Fruit fly (Drosophila melanogaster): ENCODE results near the gene SdhD.

Gene SdhD

DNA sequence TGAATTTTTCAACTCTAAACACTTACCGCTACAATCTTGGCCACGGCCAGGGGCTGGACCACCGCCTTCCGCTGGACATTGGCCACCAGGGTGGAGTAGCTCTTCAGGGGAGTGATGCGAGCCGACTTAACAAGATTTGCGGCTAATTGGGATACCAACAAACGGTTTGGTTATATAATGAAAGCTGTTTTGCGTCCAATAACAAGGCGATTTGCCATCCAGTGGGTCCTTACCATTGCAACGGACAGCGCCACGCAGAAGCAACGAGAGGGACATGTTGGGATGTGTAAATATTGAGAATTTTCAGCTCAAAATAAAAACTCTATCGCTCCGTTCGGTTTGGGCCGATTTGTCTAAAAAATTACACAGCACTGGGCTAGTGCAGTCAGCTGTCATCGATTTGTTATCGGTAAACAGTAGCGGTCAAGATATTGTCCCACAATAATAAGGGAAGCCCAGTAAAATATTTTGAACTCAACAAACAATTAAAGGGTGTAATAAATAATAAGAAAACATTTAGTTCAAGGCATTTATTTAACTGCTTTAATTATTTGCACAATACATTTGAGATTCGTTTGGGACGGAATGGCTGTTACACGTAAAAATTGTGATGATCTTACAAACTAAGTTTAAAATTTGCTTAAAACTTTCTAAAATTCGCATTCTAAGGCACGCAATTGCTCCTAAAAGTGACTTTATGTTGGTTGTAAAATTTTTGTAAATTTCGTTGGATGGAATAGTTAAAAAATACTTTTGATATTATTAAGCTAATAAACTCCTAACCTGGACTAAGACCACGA is at the start of gene SdhD:
TSS of gene SdhD (minus strand) at position 382 of the 800 bp plus-strand sequence.
- TF ChIP-seq noc (tag; optimal IDR thresholded peaks at IDR 0.05): peak; percentile 7

DNA sequence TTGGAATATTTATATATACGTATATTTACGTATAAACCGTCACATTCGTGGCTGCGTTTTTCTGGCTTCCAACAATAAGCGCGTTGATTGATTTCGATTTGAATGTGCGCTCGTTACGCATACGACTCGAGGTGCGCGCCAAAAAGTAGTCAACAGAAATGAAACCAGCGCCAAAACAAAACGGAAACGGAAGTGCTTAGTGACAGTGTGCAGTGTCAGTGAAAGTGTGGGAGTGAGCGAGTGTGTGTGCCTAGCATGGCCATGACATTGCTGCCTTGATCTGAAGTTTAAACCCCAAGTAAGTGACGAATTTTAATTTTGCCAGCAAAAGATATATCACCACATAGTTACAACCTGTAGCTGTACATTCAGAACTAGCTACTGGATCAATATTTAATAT is 43.3 kb upstream of the SdhD start, which contains the start of gene CG34355:
TSS of gene CG34355 (plus strand) at position 192 of the 400 bp plus-strand sequence.
- TF ChIP-seq noc (tag; optimal IDR thresholded peaks at IDR 0.05): no peak

DNA sequence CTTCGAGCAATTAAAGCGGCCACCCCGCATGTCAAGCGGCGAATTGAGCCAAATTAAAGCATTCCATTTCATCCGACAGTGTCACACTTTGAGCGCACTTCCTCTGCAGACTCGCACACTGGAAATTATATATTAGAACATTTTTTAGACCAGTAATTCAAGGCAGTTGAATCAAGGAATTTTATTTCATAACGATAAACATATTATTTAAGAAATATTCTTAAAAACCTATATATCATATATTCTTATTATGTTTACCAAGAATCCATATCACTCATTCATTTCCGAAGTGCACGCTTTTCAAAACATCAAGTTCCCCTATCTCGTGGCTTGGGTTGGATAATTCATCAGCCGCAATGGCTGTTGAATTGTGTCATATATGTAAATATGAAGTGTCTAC is 31.1 kb upstream of the SdhD start:
- no peak for TF ChIP-seq noc (tag; optimal IDR thresholded peaks at IDR 0.05)

DNA sequence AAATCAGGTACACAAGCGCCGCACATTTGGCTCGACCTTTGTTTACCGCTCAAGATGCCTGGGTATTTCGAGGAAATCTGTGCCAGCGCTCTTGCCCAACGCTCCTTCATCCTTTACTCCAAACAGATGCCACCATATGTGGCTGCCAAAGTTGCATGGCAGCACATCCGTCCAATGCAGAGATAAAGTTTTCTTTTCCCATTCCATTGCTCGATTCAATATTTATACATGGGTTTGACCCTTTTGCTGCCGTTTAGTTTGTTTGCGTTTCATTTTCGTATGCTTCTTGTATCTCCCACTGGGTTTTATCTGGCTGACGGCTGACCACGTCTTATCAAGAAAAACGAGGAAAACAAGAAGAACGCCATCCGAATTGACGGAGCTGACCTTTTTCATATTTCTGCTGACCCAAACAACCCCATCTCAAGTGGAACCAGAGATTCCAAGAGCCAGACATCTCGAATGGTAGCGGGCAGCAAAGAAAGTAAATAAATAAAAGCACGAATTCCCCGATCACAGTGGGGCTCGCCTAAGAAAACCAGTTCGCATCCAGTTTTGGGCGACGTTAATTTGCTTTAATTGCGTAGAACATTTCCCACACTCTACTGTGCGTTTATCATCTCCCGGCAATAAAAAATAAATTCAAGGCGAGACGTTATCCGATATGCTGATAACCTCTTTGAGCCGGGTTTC is 30.2 kb upstream of the SdhD start:
- TF ChIP-seq noc (tag; optimal IDR thresholded peaks at IDR 0.05): no peak

DNA sequence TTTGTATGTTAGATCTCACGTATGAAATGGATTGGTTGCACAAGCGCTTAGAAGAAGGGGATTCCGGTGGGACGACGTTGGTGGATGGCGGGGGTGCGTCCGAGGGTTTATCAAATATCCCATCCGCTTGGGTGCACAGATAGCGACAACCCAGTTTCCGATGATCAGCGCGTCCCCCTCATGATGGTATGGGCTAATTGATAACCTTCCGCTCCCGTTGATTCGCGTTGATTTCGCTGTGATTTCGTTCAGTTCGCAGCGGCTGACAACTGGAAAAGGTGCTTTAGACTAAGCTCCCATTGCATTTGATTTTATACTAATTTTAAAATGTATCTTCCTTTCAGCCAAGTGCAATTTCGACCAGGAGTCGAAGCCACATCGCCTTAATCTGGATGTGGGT is 29.2 kb upstream of the SdhD start:
- no peak for TF ChIP-seq noc (tag; optimal IDR thresholded peaks at IDR 0.05)

DNA sequence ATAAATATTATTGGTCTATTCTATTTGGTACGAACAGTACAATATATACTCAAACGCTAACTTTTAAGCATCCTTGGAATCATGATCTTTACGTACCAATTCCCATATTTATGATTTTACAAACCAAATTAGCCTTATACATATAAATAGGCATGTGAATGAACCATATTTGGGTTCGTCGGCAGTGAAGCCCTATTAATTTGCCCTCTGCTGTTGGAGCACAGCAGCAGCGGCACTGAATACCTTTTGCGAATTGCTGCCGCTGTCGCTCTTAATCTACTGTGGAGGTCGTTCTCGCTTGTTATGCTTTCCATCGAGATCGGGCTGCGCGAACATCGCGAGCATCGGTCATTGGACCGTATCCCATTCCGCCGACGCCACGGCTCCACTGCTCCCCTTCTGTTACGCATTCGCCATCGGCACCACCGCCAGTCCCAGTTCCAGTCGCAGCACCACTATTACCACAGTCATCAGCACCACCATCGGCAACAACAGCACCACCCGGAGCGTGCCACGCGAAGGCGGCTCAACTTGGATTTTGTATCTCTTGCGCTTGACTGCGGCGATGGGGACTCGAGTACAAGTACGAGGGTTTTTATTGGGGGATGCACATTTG is 28.1 kb upstream of the SdhD start:
- peak; percentile 48 for TF ChIP-seq noc (tag; optimal IDR thresholded peaks at IDR 0.05)

DNA sequence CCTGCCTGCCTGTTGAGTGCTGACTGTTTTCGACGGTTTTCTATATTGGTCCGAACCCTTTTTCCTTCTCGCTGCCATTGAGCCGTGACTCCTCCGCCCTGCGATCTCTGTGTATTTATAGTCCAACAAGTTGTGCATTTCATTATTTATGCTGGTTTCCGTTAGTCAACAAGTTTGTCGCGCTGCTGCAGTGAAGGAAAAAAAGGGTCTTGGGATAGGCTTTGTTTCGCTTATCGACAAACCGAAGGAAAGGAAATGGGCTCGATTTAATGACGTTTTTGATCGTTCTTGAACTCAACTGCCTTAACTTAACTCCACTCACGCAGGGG is 27.2 kb upstream of the SdhD start:
- no peak for TF ChIP-seq noc (tag; optimal IDR thresholded peaks at IDR 0.05)

DNA sequence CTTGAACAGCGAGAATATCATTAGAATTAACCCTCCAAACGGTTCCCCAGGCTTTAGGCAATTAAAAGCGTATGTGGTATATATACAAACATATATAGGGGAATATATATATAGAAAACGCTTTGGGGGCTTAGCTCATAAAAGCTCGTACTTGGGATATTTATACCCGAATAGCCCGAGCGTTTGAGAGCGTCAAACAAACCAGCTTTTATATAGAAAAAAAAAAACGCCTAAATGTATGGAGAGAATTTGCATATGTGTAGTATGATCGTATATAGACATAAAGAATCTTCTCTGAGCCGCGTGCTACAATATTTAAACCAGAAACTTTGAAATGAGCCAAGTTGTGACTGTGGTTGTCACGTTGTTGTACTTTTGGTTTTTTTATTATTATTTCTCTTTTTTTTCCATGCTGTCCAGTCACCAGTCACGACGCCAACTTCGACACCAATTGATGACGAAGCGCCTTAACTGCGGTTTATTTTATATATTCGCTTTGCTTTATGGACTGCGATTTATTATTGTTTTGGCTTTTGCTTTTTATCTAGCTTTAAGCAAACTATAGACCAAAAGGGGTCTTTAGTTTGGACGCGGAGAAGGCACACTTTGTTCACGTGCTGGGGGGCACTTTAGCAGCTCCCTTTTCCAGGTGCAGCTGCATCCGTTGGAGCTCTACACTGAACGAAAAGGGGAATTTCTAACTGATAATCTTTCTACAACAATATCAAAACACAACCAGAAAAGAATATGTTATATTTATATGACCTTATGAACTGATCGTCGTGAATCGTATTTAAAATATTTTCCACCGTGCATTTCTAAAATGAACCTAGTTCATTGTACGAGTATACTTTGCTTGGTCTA is 26.6 kb upstream of the SdhD start:
- TF ChIP-seq noc (tag; optimal IDR thresholded peaks at IDR 0.05): no peak

DNA sequence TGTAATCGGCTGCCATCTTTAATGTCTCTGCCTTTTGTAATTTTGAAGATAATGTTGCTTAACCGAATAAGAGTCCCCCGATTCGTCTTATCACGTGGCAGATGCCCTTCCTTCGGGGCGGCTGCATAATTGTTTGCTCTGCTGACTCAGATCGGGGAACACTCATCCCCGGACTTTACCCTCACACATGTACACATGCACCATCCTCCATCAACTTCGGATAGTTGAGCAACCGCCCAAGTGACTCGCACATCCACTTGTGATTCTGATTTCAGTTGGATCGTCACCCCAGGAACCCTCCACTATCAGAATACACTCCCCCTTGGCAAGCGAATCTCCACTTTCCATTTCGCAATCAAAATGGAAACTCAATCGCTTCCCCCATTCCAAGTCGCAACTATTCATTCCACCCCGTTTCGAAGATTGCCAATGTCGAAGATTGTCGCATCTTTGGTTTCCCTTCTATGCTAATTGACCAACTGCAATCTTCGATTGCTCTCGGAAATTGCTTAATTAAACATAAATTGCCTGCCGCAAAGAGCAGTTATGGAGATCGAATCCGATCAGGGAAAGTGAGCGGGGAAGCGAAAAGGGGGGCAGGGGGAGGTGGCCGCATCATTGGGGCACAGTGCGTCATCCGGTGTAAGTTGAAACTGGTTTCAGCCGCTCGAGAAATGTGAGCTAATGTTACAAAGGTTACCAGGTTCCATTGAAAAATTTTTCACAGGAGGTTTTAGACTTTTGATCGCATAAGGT is 24.7 kb upstream of the SdhD start:
- TF ChIP-seq noc (tag; optimal IDR thresholded peaks at IDR 0.05): no peak

DNA sequence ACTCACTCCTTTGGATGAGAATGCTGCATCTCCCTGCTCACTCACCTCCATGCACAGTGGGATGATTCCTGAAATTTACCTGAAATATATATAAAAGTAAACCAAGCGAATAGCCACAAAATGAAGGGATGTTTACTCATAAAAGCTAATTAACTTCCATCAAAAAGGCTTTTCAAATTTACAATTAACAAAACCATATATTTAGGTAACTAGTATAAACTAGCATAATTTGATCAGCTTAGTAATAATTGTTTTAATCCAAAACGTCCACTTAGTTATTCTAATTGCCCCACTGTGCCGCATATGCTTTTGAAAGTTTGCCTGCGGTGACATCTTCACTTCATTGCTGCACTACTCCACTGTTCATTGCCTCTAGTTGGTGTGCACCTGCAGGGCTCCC is 23.6 kb upstream of the SdhD start:
- no peak for TF ChIP-seq noc (tag; optimal IDR thresholded peaks at IDR 0.05)

DNA sequence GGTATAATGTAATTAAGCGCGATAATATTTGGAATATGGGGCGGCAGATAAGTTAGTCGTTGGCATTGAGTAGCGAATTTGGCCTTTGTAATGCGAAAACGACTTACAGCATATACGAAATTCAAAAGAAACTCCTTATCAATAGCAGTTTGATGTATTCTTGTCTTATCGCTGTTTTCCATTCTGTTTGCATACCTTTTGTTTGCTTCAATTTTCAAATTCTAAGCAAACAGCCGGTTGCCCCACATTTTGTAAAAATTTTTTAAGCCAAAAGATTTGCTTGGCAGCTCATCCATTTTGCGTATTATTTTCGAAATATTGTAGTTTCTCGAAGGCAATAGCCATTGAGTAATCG is 23.0 kb upstream of the SdhD start:
- TF ChIP-seq noc (tag; optimal IDR thresholded peaks at IDR 0.05): no peak

DNA sequence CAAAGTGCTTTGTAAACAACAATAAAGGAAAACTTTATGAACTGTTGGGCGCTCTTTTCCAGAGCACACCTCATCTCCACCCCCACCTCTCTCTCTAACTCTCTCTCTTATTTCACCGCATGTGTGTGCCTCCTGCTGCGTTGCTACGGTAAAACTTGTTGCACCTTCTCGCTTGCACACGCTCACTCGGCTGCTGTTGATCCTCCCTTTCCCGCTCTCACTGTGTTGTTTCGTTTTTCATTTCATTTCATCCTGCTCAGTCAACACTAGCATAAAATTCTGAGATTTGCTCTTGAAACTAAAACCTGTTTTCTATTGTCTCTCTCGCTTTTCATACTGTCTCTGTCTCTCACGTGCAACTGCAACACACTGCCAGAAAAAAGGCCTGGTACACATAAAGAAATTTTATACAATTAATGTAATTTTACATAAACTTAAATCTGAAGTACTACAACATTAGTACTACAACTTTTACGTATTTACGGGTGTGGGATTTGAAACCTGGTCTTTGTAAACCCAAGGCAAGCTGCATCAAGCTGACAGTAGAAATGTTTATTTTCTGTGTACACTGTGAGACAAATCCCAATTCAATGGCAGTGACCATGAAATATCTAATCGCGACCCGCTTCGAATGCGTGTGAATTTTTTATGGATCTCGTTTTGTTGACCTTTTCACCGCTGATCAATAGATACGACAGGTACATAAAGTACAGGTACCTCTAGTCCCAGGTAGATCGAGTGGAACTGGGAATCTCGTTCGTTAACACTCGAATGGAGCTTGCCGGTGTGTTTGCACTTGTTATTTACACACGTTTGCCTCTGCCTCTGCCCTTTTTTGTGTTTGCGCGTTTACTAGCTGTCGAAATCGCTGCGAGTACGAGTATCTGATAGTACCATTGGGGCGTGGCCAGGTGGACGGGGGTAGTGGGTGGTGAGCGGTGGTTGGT is 22.3 kb upstream of the SdhD start:
- TF ChIP-seq noc (tag; optimal IDR thresholded peaks at IDR 0.05): no peak

DNA sequence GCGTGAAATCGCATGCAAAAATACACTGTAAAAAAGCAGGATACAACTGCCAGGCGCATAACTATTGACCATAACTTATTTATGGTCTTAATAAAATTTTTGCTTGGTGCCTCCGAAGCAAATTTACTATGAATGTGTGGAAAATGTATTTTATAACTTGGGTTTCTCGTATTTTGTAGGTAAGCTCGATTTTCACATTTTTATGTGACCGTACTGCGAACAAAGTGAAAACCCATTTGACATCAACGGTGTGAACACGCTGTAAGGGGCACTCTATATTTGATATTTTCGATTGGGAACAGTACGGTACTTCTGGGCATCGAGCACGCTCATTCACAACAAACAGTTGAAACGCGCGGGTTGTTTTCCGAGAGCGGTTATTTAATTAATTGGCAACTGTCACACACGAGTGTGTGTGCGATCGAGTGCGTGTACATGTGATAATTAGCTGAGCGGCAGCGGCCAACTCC is 21.1 kb upstream of the SdhD start, which contains the start of the genes Nup98-96 and mbc:
TSS of gene Nup98-96 (minus strand) at position 156 of the 470 bp plus-strand sequence.
TSS of gene mbc (plus strand) at position 300 of the 470 bp plus-strand sequence.
- peak; percentile 80 for TF ChIP-seq noc (tag; optimal IDR thresholded peaks at IDR 0.05)

DNA sequence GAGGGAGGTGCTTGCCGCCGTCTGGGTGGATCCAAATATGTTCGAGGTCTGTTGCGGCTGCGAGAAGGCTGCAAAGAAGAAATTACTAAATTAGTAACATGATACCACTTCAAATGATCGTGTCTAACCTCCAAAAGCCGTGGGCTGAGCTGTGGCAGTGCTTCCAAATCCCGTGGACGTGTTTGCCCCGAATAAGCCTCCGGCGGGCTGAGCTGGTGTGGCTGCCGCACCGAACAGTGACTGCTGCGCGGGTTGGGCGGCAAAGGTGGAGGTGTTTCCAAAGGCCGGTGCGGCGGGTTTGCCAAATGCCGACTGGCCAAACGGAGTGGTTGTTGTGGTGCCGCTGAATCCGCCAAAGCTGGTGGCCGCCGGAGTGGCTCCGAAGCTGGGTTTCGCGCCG is 20.4 kb upstream of the SdhD start:
- no peak for TF ChIP-seq noc (tag; optimal IDR thresholded peaks at IDR 0.05)

All from whole organism, larva.